Fruit fly (Drosophila melanogaster): ENCODE measurements around the gene ems.

The ems gene

DNA sequence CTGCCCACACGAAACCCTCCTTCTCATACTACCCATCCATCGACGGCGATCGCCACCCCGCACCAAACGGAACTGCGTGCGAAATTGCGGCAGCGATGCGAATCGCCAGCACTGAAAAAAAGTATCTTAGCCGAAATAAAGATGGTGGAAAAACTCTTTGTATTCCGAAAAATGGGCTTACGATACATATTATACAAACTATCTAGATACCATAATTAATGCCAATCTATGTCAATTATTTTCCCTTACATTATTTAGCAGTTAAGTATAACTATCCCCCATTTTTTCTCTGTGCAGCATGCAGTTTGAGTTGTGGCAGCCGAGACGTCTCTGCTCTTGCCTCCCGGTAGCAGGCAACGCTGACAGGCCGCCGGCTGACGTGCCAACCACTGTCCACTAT lies 39.8 kb upstream of the ems start (continued):
- peak; percentile 79 for TF ChIP-seq CG32006 (GFP tag; optimal IDR thresholded peaks at IDR 0.05)
- TF ChIP-seq CG6163 (GFP tag; IDR thresholded peaks at IDR 0.05): no peak
- peak; percentile 58 for TF ChIP-seq spab (GFP tag; optimal IDR thresholded peaks at IDR 0.05)
- TF ChIP-seq ss (GFP tag; optimal IDR thresholded peaks at IDR 0.05): peak; percentile 63 to 66
- peak; percentile 70 for TF ChIP-seq acj6 (GFP tag; optimal IDR thresholded peaks at IDR 0.05)
- TF ChIP-seq Sox14 (GFP tag; optimal IDR thresholded peaks at IDR 0.05): peak; percentile 74
- peak; percentile 4 for TF ChIP-seq CG7368 (GFP tag; optimal IDR thresholded peaks at IDR 0.05)
- TF ChIP-seq Eip78C (GFP tag): peak; percentile 95
- TF ChIP-seq vri (GFP tag; optimal IDR thresholded peaks at IDR 0.05): peak; percentile 43
- TF ChIP-seq CG15336 (GFP tag; IDR thresholded peaks at IDR 0.05): peak; percentile 82
- peak; percentile 25 to 62 for TF ChIP-seq salr (GFP tag; optimal IDR thresholded peaks at IDR 0.05)
- TF ChIP-seq achi (GFP tag; optimal IDR thresholded peaks at IDR 0.05): peak; percentile 70
- TF ChIP-seq CG8119 (GFP tag; IDR thresholded peaks at IDR 0.05): peak; percentile 81
- no peak for TF ChIP-seq fd85E (GFP tag; optimal IDR thresholded peaks at IDR 0.05)
- TF ChIP-seq Smox (GFP tag; optimal IDR thresholded peaks at IDR 0.05): peak; percentile 53
- no peak for TF ChIP-seq Blimp-1 (GFP tag; optimal IDR thresholded peaks at IDR 0.05)
- TF ChIP-seq cyc (GFP tag; optimal IDR thresholded peaks at IDR 0.05): peak; percentile 41
- peak; percentile 32 for TF ChIP-seq CG9139 (GFP tag; optimal IDR thresholded peaks at IDR 0.05)
- no peak for TF ChIP-seq CG11902 (GFP tag; optimal IDR thresholded peaks at IDR 0.05)
- peak; percentile 57 for TF ChIP-seq CG6276 (GFP tag; optimal IDR thresholded peaks at IDR 0.05)
- peak; percentile 61 for TF ChIP-seq Eip75B (GFP tag; optimal IDR thresholded peaks at IDR 0.05)

DNA sequence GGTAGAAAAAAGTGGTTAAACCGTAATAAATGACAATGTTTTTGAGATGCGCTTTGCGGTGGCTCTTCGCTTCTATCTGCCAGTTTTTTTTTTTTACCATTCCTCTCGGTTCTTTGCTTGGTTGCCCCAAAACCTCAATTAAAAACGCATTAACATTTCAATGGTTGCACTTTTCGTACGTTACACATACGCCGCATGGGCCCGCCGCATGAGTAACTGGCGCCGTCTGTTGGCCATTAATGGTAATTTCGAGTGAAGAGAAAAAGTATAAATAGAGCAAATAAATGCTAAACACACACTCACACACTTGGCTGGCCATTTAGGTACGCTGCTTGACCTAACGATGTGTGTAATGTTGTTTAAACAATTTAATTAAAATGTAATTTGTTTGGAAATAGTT lies 29.5 kb upstream of the ems start:
- no peak for TF ChIP-seq spab (GFP tag; optimal IDR thresholded peaks at IDR 0.05)
- no peak for TF ChIP-seq Eip78C (GFP tag)
- no peak for TF ChIP-seq Hr39 (GFP tag; optimal IDR thresholded peaks at IDR 0.05)
- no peak for TF ChIP-seq Blimp-1 (GFP tag; optimal IDR thresholded peaks at IDR 0.05)
- TF ChIP-seq Eip75B (GFP tag; optimal IDR thresholded peaks at IDR 0.05): no peak
- no peak for TF ChIP-seq svp (GFP tag)

- TF ChIP-seq CG7368 (GFP tag; optimal IDR thresholded peaks at IDR 0.05) (no peak), CG8632 (GFP tag; optimal IDR thresholded peaks at IDR 0.05) (no peak), Eip78C (GFP tag) (peak; percentile 63), CG1621 (tag; optimal IDR thresholded peaks at IDR 0.05) (no peak), CG6854 (GFP tag; optimal IDR thresholded peaks at IDR 0.05) (peak; percentile 42), ss (GFP tag; optimal IDR thresholded peaks at IDR 0.05) (no peak), CG15336 (GFP tag; IDR thresholded peaks at IDR 0.05) (0 out of 2 replicates have a peak, but pooled peaks have one; percentile 7)
These were observed 26.7 kb upstream of the ems start, which contains the start of gene E5 for dm6 chr3R:13874866-13875417. E5 (minus strand) TSS chr3R:13874916.

dm6 chr3R:13875438-13875861 lies 26.2 kb upstream of the ems start:
- TF ChIP-seq Lpt (GFP tag; optimal IDR thresholded peaks at IDR 0.05) (no peak), Eip93F (GFP tag; optimal IDR thresholded peaks at IDR 0.05) (no peak), CG6276 (GFP tag; optimal IDR thresholded peaks at IDR 0.05) (peak; percentile 35), Hr4 (GFP tag; optimal IDR thresholded peaks at IDR 0.05) (peak; percentile 26), Met (GFP tag; optimal IDR thresholded peaks at IDR 0.05) (peak; percentile 30), CG16779 (tag; optimal IDR thresholded peaks at IDR 0.05) (peak; percentile 12), svp (GFP tag) (peak; percentile 73), CG6808 (GFP tag; optimal IDR thresholded peaks at IDR 0.05) (peak; percentile 45), dac (GFP tag; optimal IDR thresholded peaks at IDR 0.05) (no peak), CG8632 (GFP tag; optimal IDR thresholded peaks at IDR 0.05) (peak; percentile 34), CG1621 (tag; optimal IDR thresholded peaks at IDR 0.05) (no peak), CG11294 (GFP tag; IDR thresholded peaks at IDR 0.05) (no peak), Hr38 (GFP tag; optimal IDR thresholded peaks at IDR 0.05) (no peak), ss (GFP tag; optimal IDR thresholded peaks at IDR 0.05) (peak in 1 of 2 experiments; percentile 26), Gug (GFP tag; IDR thresholded peaks at IDR 0.05) (no peak), Sox14 (GFP tag; optimal IDR thresholded peaks at IDR 0.05) (no peak), CG3032 (tag; optimal IDR thresholded peaks at IDR 0.05) (peak; percentile 73), esn (GFP tag; optimal IDR thresholded peaks at IDR 0.05) (peak; percentile 49), pdm3 (GFP tag; optimal IDR thresholded peaks at IDR 0.05) (no peak), CG31627 (GFP tag; optimal IDR thresholded peaks at IDR 0.05) (no peak), salr (GFP tag; optimal IDR thresholded peaks at IDR 0.05) (peak in 1 of 2 experiments; percentile 61), Smox (GFP tag; optimal IDR thresholded peaks at IDR 0.05) (peak; percentile 26), CG11762 (GFP tag; optimal IDR thresholded peaks at IDR 0.05; ENCODE audit: insufficient read depth) (peak; percentile 18), lz (GFP tag; optimal IDR thresholded peaks at IDR 0.05) (no peak), Sox102F (GFP tag; optimal IDR thresholded peaks at IDR 0.05) (no peak), CG6163 (GFP tag; IDR thresholded peaks at IDR 0.05) (0 out of 3 replicates have a peak, but pooled peaks have one; percentile 30), fd59A (GFP tag; optimal IDR thresholded peaks at IDR 0.05) (no peak), spab (GFP tag; optimal IDR thresholded peaks at IDR 0.05) (peak; percentile 30)
